Fruit fly (Drosophila melanogaster) whole organism, wandering third instar larva: Measurements from ENCODE around the gene CG4962.

Experiments used
- Hnf4 ChIP-seq: fragments of 200-800 bp; sonication (Bioruptor generic); optimal IDR thresholded peaks from 2 replicates; lab custom pipeline; 2016; ENCODE audit warnings: missing biosample characterization, mild to moderate bottlenecking, missing genetic modification characterization
- brk ChIP-seq: fragments of 200-800 bp; sonication (Bioruptor generic); optimal IDR thresholded peaks from 2 replicates; lab custom pipeline; 2016; ENCODE audit warnings: missing biosample characterization, mild to moderate bottlenecking, missing genetic modification characterization
- h ChIP-seq: fragments of 200-800 bp; sonication (Bioruptor generic); optimal IDR thresholded peaks from 3 replicates; lab custom pipeline; 2016; ENCODE audit warnings: missing biosample characterization, mild to moderate bottlenecking, missing genetic modification characterization
- pan ChIP-seq: fragments of >200 bp; optimal IDR thresholded peaks from 2 replicates; lab custom pipeline; 2017
- rgr ChIP-seq: fragments of 200-800 bp; sonication (Bioruptor generic); optimal IDR thresholded peaks from 3 replicates; lab custom pipeline; 2016; ENCODE audit warnings: missing biosample characterization, mild to moderate bottlenecking, missing genetic modification characterization

dm6 chr3L:16283821-16284220, 11.5 kb downstream of the CG4962 start, which contains the start of gene CG13048:
- TF ChIP-seq h (GFP tag; lab: Kevin White, UChicago) (no peak), Hnf4 (GFP tag; lab: Kevin White, UChicago) (no peak), brk (no peak), rgr (GFP tag; lab: Kevin White, UChicago) (no peak), pan (no peak)
